Fruit fly (Drosophila melanogaster) whole organism, embryonic: ENCODE data around the gene Hesr.

Experiments used
- CG2120 ChIP-seq: fragments of 200-800 bp; sonication (Bioruptor generic); optimal IDR thresholded peaks from 3 replicates; lab custom pipeline; 2016; ENCODE audit warnings: missing biosample characterization, missing genetic modification characterization
- CG6683 ChIP-seq: fragments of 200-800 bp; sonication (Bioruptor generic); optimal IDR thresholded peaks from 2 replicates; lab custom pipeline; 2017; ENCODE audit warnings: missing biosample characterization, mild to moderate bottlenecking, missing genetic modification characterization, missing genetic modification reagents
- CG7357 ChIP-seq: fragments of 200-800 bp; sonication (Bioruptor generic); IDR thresholded peaks from 3 replicates; pipeline ENCODE4 v1.3.6; 2022; ENCODE audit warnings: missing biosample characterization, missing genetic modification characterization
- Dbx ChIP-seq: fragments of 200-800 bp; sonication (Bioruptor generic); IDR thresholded peaks from 3 replicates; pipeline ENCODE4 v1.3.6; 2022; ENCODE audit warnings: missing biosample characterization, missing genetic modification characterization
- Neu2 ChIP-seq: fragments of 200-800 bp; sonication (Bioruptor generic); optimal IDR thresholded peaks from 3 replicates; lab custom pipeline; 2016; ENCODE audit warnings: missing biosample characterization, missing genetic modification characterization, borderline replicate concordance
- ash1 ChIP-seq: fragments of 200-800 bp; sonication (Bioruptor generic); optimal IDR thresholded peaks from 2 replicates; lab custom pipeline; 2018; ENCODE audit warnings: missing biosample characterization, mild to moderate bottlenecking, missing genetic modification characterization
- btn ChIP-seq: fragments of 200-800 bp; sonication (Bioruptor generic); optimal IDR thresholded peaks from 2 replicates; lab custom pipeline; 2016; ENCODE audit warnings: missing biosample characterization, missing genetic modification characterization
- kay ChIP-seq: fragments of 200-800 bp; sonication (Bioruptor generic); optimal IDR thresholded peaks from 2 replicates; lab custom pipeline; 2016; ENCODE audit warnings: missing biosample characterization, missing genetic modification characterization
- org-1 ChIP-seq: fragments of 200-800 bp; sonication (Bioruptor generic); optimal IDR thresholded peaks from 2 replicates; lab custom pipeline; 2017; ENCODE audit warnings: missing biosample characterization, missing genetic modification characterization
- psq ChIP-seq: fragments of 200-800 bp; sonication (Bioruptor generic); optimal IDR thresholded peaks from 2 replicates; lab custom pipeline; 2017; ENCODE audit warnings: missing biosample characterization, missing genetic modification characterization
- sisA ChIP-seq: fragments of 200-800 bp; sonication (Bioruptor generic); IDR thresholded peaks from 2 replicates; pipeline ENCODE4 v1.3.6; 2022; ENCODE audit warnings: missing biosample characterization, missing genetic modification characterization

dm6 chrX:18181152-18181551 lies 23.8 kb downstream of the Hesr start:
- TF ChIP-seq org-1 (GFP tag; lab: Kevin White, UChicago) = no peak
- no peak for TF ChIP-seq btn (GFP tag; lab: Kevin White, UChicago)
- no peak for TF ChIP-seq CG6683 (GFP tag; lab: Kevin White, UChicago)
- no peak for TF ChIP-seq sisA
- no peak for TF ChIP-seq Dbx (GFP tag; lab: Robert Waterston, UW)
- TF ChIP-seq CG7357 = no peak
- TF ChIP-seq CG2120 = no peak
- no peak for TF ChIP-seq ash1 (GFP tag; lab: Kevin White, UChicago)
- no peak for TF ChIP-seq psq
- no peak for TF ChIP-seq Neu2 (GFP tag; lab: Kevin White, UChicago)
- TF ChIP-seq kay (GFP tag; lab: Kevin White, UChicago) = no peak
